Worm (Caenorhabditis elegans): ENCODE data around the gene nas-3.

DNA sequence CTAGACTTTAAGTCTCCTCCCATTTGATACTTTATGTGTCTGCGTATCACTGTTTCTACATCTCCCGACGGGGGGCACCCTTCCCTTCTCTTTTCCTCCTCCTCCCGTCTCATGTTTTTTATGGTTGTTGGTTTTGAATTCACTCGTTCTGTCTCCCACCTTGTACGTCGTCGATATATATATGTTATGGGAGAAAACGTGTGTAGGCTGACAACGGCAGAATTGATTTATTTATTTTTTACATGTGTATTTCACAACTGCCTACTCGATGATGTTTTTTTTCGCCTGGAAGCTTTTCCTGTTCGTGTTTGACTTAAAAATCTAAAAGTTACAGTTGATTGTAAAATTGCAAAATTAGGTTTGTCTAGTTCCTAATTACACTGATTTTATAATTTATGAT, 35.5 kb upstream of the nas-3 start:
- TF ChIP-seq nhr-77 (tag; optimal IDR thresholded peaks at IDR 0.05) = no peak
- no peak for TF ChIP-seq zag-1 (tag; optimal IDR thresholded peaks at IDR 0.05)
- no peak for TF ChIP-seq nhr-12 (tag; optimal IDR thresholded peaks at IDR 0.05)
- no peak for TF ChIP-seq lin-13 (GFP tag; optimal IDR thresholded peaks at IDR 0.05)
- TF ChIP-seq skn-1 (tag; optimal IDR thresholded peaks at IDR 0.05) = no peak
- TF ChIP-seq elt-3 (tag; optimal IDR thresholded peaks at IDR 0.05) = no peak
- TF ChIP-seq ztf-11 (tag; optimal IDR thresholded peaks at IDR 0.05) = no peak
- TF ChIP-seq alr-1 (tag; optimal IDR thresholded peaks at IDR 0.05) = no peak
- TF ChIP-seq nhr-11 (tag; optimal IDR thresholded peaks at IDR 0.05) = no peak
- no peak for TF ChIP-seq sem-4 (tag; optimal IDR thresholded peaks at IDR 0.05)
- no peak for TF ChIP-seq Y55F3AM.14 (GFP tag; optimal IDR thresholded peaks at IDR 0.05)
- no peak for TF ChIP-seq egl-27 (tag; optimal IDR thresholded peaks at IDR 0.05)
- TF ChIP-seq unc-39 (tag; optimal IDR thresholded peaks at IDR 0.05) = no peak
